Worm (Caenorhabditis elegans) whole organism, L3 larva: ENCODE measurements around the gene paic-1.

Experiments used
- ceh-9 ChIP-seq: sonication (generic microtip); optimal IDR thresholded peaks from 2 replicates; lab custom pipeline; 2018; ENCODE audit warnings: missing biosample characterization, missing genetic modification characterization
- elt-2 ChIP-seq: sonication (generic microtip); optimal IDR thresholded peaks from 2 replicates; lab custom pipeline; 2016; ENCODE audit warnings: missing genetic modification reagents, mild to moderate bottlenecking, missing genetic modification characterization, missing compliant biosample characterization
- eor-1 ChIP-seq, 2 experiments: fragments of 150-350 bp; optimal IDR thresholded peaks; 2 replicates each; lab custom pipeline; 2014 to 2018; ENCODE audit warnings: missing biosample characterization in 2 of 2, missing genetic modification characterization in 2 of 2
- nfya-1 ChIP-seq: sonication (generic microtip); optimal IDR thresholded peaks from 2 replicates; lab custom pipeline; 2017; ENCODE audit warnings: missing genetic modification characterization, mild to moderate bottlenecking, missing compliant biosample characterization, antibody characterized with exemption, moderate library complexity; ENCODE audit not compliant: insufficient read depth
- nhr-77 ChIP-seq: fragments of 150-350 bp; optimal IDR thresholded peaks from 2 replicates; lab custom pipeline; 2014; ENCODE audit warnings: missing biosample characterization, missing genetic modification characterization
- pqm-1 ChIP-seq: fragments of 150-350 bp; optimal IDR thresholded peaks from 2 replicates; lab custom pipeline; 2017; ENCODE audit warnings: missing biosample characterization, missing genetic modification characterization, inconsistent platforms
- snpc-4 ChIP-seq: fragments of 150-350 bp; optimal IDR thresholded peaks from 2 replicates; lab custom pipeline; 2014; ENCODE audit warnings: missing biosample characterization, missing genetic modification characterization
- zag-1 ChIP-seq: fragments of 150-350 bp; optimal IDR thresholded peaks from 2 replicates; lab custom pipeline; 2014; ENCODE audit warnings: missing biosample characterization, missing genetic modification characterization

- TF ChIP-seq nfya-1 (tag; lab: Kevin White, UChicago) (no peak), nhr-77 (tag; lab: Kevin White, UChicago) (no peak), ceh-9 (tag; lab: Kevin White, UChicago) (no peak), eor-1 (tag; optimal IDR thresholded peaks at IDR 0.05; lab: Kevin White, UChicago) (no peak), zag-1 (tag; lab: Kevin White, UChicago) (no peak), elt-2 (tag; lab: Kevin White, UChicago) (no peak), pqm-1 (tag; lab: Kevin White, UChicago) (no peak), snpc-4 (no peak)
These were observed 43.6 kb downstream of the paic-1 start, which contains the start of gene H20J04.4 for ce11 chrII:4328716-4329115.
